Worm (Caenorhabditis elegans) whole organism, mixed stage, embryonic: Measurements from ENCODE around the gene H29C22.1.
A peak's percentile ranks its signal among the peaks of the same experiment; 100 is the strongest.

ENCODE experiments used
- M03D4.4 ChIP-seq: sonication (generic microtip); optimal IDR thresholded peaks from 2 replicates; lab custom pipeline; 2017; ENCODE audit warnings: mild to moderate bottlenecking, missing genetic modification characterization, missing compliant biosample characterization
- bed-3 ChIP-seq: fragments of 200-800 bp; sonication (Bioruptor generic); optimal IDR thresholded peaks from 3 replicates; lab custom pipeline; 2018; ENCODE audit warnings: mild to moderate bottlenecking, missing genetic modification characterization, moderate library complexity, missing compliant biosample characterization
- blmp-1 ChIP-seq: fragments of 150-350 bp; optimal IDR thresholded peaks from 2 replicates; lab custom pipeline; 2014; ENCODE audit warnings: missing biosample characterization, missing genetic modification characterization
- ceh-39 ChIP-seq: fragments of 150-350 bp; optimal IDR thresholded peaks from 2 replicates; lab custom pipeline; 2014; ENCODE audit warnings: missing biosample characterization, missing genetic modification characterization
- ceh-43 ChIP-seq: fragments of 200-800 bp; sonication (Bioruptor generic); optimal IDR thresholded peaks from 2 replicates; lab custom pipeline; 2018; ENCODE audit warnings: mild to moderate bottlenecking, missing genetic modification characterization, moderate library complexity, missing compliant biosample characterization
- ceh-83 ChIP-seq: fragments of 200-800 bp; sonication (Bioruptor generic); optimal IDR thresholded peaks from 2 replicates; lab custom pipeline; 2018; ENCODE audit warnings: mild to moderate bottlenecking, missing genetic modification characterization, missing compliant biosample characterization
- ces-1 ChIP-seq: fragments of 150-350 bp; optimal IDR thresholded peaks from 2 replicates; lab custom pipeline; 2014; ENCODE audit warnings: missing biosample characterization, missing genetic modification reagents, missing genetic modification characterization
- cnd-1 ChIP-seq: fragments of 200-800 bp; sonication (Bioruptor generic); optimal IDR thresholded peaks from 2 replicates; lab custom pipeline; 2018; ENCODE audit warnings: mild to moderate bottlenecking, missing genetic modification characterization, missing compliant biosample characterization
- drap-1 ChIP-seq: fragments of 200-800 bp; sonication (Bioruptor generic); optimal IDR thresholded peaks from 3 replicates; lab custom pipeline; 2018; ENCODE audit warnings: mild to moderate bottlenecking, missing genetic modification characterization, missing compliant biosample characterization
- elt-1 ChIP-seq: sonication (generic microtip); optimal IDR thresholded peaks from 2 replicates; lab custom pipeline; 2017; ENCODE audit warnings: missing genetic modification characterization, mild to moderate bottlenecking, missing compliant biosample characterization, antibody characterized with exemption, moderate library complexity, borderline replicate concordance; ENCODE audit not compliant: insufficient read depth
- elt-3 ChIP-seq: fragments of 150-350 bp; optimal IDR thresholded peaks from 2 replicates; lab custom pipeline; 2014; ENCODE audit warnings: missing biosample characterization, missing genetic modification characterization
- flh-1 ChIP-seq: fragments of 200-800 bp; sonication (Bioruptor generic); optimal IDR thresholded peaks from 2 replicates; lab custom pipeline; 2018; ENCODE audit warnings: mild to moderate bottlenecking, missing genetic modification characterization, moderate library complexity, missing compliant biosample characterization
- ham-2 ChIP-seq: fragments of 200-800 bp; sonication (Bioruptor generic); optimal IDR thresholded peaks from 2 replicates; lab custom pipeline; 2018; ENCODE audit warnings: mild to moderate bottlenecking, missing genetic modification characterization, missing compliant biosample characterization
- hlh-1 ChIP-seq: fragments of 150-350 bp; optimal IDR thresholded peaks from 2 replicates; lab custom pipeline; 2014; ENCODE audit warnings: missing biosample characterization, missing genetic modification reagents, missing genetic modification characterization
- lin-13 ChIP-seq: fragments of 150-350 bp; optimal IDR thresholded peaks from 2 replicates; lab custom pipeline; 2014; ENCODE audit warnings: missing biosample characterization, missing genetic modification characterization
- lin-32 ChIP-seq: fragments of 200-800 bp; sonication (Bioruptor generic); optimal IDR thresholded peaks from 2 replicates; lab custom pipeline; 2018; ENCODE audit warnings: mild to moderate bottlenecking, missing genetic modification characterization, missing compliant biosample characterization
- lsy-2 ChIP-seq: fragments of 150-350 bp; optimal IDR thresholded peaks from 2 replicates; lab custom pipeline; 2014; ENCODE audit warnings: missing biosample characterization, missing genetic modification characterization
- mab-5 ChIP-seq: fragments of 150-350 bp; optimal IDR thresholded peaks from 2 replicates; lab custom pipeline; 2014; ENCODE audit warnings: missing biosample characterization, missing genetic modification characterization
- mep-1 ChIP-seq: fragments of 150-350 bp; optimal IDR thresholded peaks from 2 replicates; lab custom pipeline; 2017; ENCODE audit warnings: missing biosample characterization, missing genetic modification reagents, missing genetic modification characterization, inconsistent platforms
- mls-2 ChIP-seq: sonication (generic microtip); optimal IDR thresholded peaks from 2 replicates; lab custom pipeline; 2016; ENCODE audit warnings: mild to moderate bottlenecking, missing genetic modification characterization, moderate library complexity, missing compliant biosample characterization
- nhr-12 ChIP-seq: fragments of 150-350 bp; optimal IDR thresholded peaks from 2 replicates; lab custom pipeline; 2014; ENCODE audit warnings: missing biosample characterization, missing genetic modification characterization
- nhr-237 ChIP-seq: fragments of 150-350 bp; optimal IDR thresholded peaks from 2 replicates; lab custom pipeline; 2014; ENCODE audit warnings: missing biosample characterization, missing genetic modification characterization
- nhr-76 ChIP-seq: sonication (generic microtip); optimal IDR thresholded peaks from 2 replicates; lab custom pipeline; 2017; ENCODE audit warnings: missing biosample characterization, missing genetic modification characterization
- pha-4 ChIP-seq: fragments of 150-350 bp; optimal IDR thresholded peaks from 2 replicates; lab custom pipeline; 2018; ENCODE audit warnings: missing biosample characterization, missing genetic modification reagents, missing genetic modification characterization
- sem-2 ChIP-seq: fragments of 200-800 bp; sonication (Bioruptor generic); optimal IDR thresholded peaks from 2 replicates; lab custom pipeline; 2018; ENCODE audit warnings: mild to moderate bottlenecking, missing genetic modification characterization, missing compliant biosample characterization
- snpc-4 ChIP-seq: fragments of 150-350 bp; optimal IDR thresholded peaks from 2 replicates; lab custom pipeline; 2014; ENCODE audit warnings: missing biosample characterization, missing genetic modification characterization
- sptf-1 ChIP-seq: sonication (generic microtip); optimal IDR thresholded peaks from 2 replicates; lab custom pipeline; 2017; ENCODE audit warnings: mild to moderate bottlenecking, missing genetic modification characterization, moderate library complexity, missing compliant biosample characterization
- tbx-8 ChIP-seq: fragments of 200-800 bp; sonication (Bioruptor generic); optimal IDR thresholded peaks from 2 replicates; lab custom pipeline; 2018; ENCODE audit warnings: mild to moderate bottlenecking, missing genetic modification characterization, moderate library complexity, missing compliant biosample characterization
- unc-120 ChIP-seq: sonication (generic microtip); optimal IDR thresholded peaks from 2 replicates; lab custom pipeline; 2017; ENCODE audit warnings: missing genetic modification characterization, missing compliant biosample characterization; ENCODE audit not compliant: poor library complexity, severe bottlenecking
- unc-39 ChIP-seq: fragments of 150-350 bp; optimal IDR thresholded peaks from 2 replicates; lab custom pipeline; 2014; ENCODE audit warnings: missing biosample characterization, missing genetic modification characterization
- unc-62 ChIP-seq: fragments of 150-350 bp; optimal IDR thresholded peaks from 2 replicates; lab custom pipeline; 2014; ENCODE audit warnings: missing biosample characterization, missing genetic modification reagents, missing genetic modification characterization
- zip-8 ChIP-seq: fragments of 150-350 bp; optimal IDR thresholded peaks from 2 replicates; lab custom pipeline; 2014; ENCODE audit warnings: missing biosample characterization, missing genetic modification characterization
- ztf-11 ChIP-seq: fragments of 150-350 bp; optimal IDR thresholded peaks from 2 replicates; lab custom pipeline; 2014; ENCODE audit warnings: missing biosample characterization, missing genetic modification characterization

Gene H29C22.1

ce11 chrX:9296591-9296990, 14.5 kb downstream of the H29C22.1 start, which contains the start of gene gly-13:
gly-13 (minus strand) TSS chrX:9296622.
- peak; percentile 87 for TF ChIP-seq sptf-1
- TF ChIP-seq snpc-4 (tag; lab: Kevin White, UChicago), result no peak
- TF ChIP-seq cnd-1 (tag; lab: Kevin White, UChicago), result peak; percentile 33
- TF ChIP-seq sem-2 (GFP tag; lab: Kevin White, UChicago), result peak; percentile 48
- TF ChIP-seq ztf-11 (tag; lab: Kevin White, UChicago), result peak; percentile 15
- TF ChIP-seq ces-1, result peak; percentile 11
- TF ChIP-seq mep-1, result peak; percentile 56
- peak; percentile 26 for TF ChIP-seq bed-3 (GFP tag; lab: Kevin White, UChicago)
- TF ChIP-seq M03D4.4 (tag; lab: Kevin White, UChicago), result no peak
- TF ChIP-seq lin-32 (GFP tag; lab: Kevin White, UChicago), result peak; percentile 35
- TF ChIP-seq nhr-237 (tag; lab: Kevin White, UChicago), result no peak
- TF ChIP-seq pha-4, result peak; percentile 4
- peak; percentile 41 for TF ChIP-seq lsy-2 (tag; lab: Kevin White, UChicago)
- TF ChIP-seq nhr-12 (tag; lab: Kevin White, UChicago), result no peak
- peak; percentile 65 for TF ChIP-seq nhr-76
- TF ChIP-seq flh-1 (GFP tag; lab: Kevin White, UChicago), result peak; percentile 9
- no peak for TF ChIP-seq drap-1 (GFP tag; lab: Kevin White, UChicago)
- peak; percentile 19 for TF ChIP-seq ceh-83 (GFP tag; lab: Kevin White, UChicago)
- TF ChIP-seq ham-2 (GFP tag; lab: Kevin White, UChicago), result peak; percentile 27
- peak; percentile 72 for TF ChIP-seq mls-2 (tag; lab: Kevin White, UChicago)
- TF ChIP-seq hlh-1, result peak; percentile 29
- TF ChIP-seq ceh-43 (GFP tag; lab: Kevin White, UChicago), result peak; percentile 56
- peak; percentile 31 for TF ChIP-seq tbx-8 (GFP tag; lab: Kevin White, UChicago)
- peak; percentile 10 for TF ChIP-seq blmp-1 (tag; lab: Kevin White, UChicago)

ce11 chrX:9295471-9295870, 15.7 kb downstream of the H29C22.1 start:
- TF ChIP-seq bed-3 (GFP tag; lab: Kevin White, UChicago), result no peak
- TF ChIP-seq lin-13 (tag; lab: Kevin White, UChicago), result no peak
- no peak for TF ChIP-seq unc-62 (GFP tag; lab: Kevin White, UChicago)
- TF ChIP-seq mab-5 (tag; lab: Kevin White, UChicago), result no peak
- no peak for TF ChIP-seq unc-39 (tag; lab: Kevin White, UChicago)
- TF ChIP-seq lsy-2 (tag; lab: Kevin White, UChicago), result no peak
- TF ChIP-seq elt-3 (tag; lab: Kevin White, UChicago), result no peak
- TF ChIP-seq ztf-11 (tag; lab: Kevin White, UChicago), result no peak
- no peak for TF ChIP-seq ceh-39 (tag; lab: Kevin White, UChicago)
- no peak for TF ChIP-seq nhr-237 (tag; lab: Kevin White, UChicago)
- no peak for TF ChIP-seq mep-1
- TF ChIP-seq hlh-1, result no peak
- TF ChIP-seq ham-2 (GFP tag; lab: Kevin White, UChicago), result no peak
- no peak for TF ChIP-seq snpc-4 (tag; lab: Kevin White, UChicago)
- TF ChIP-seq zip-8, result no peak
- no peak for TF ChIP-seq pha-4
- no peak for TF ChIP-seq blmp-1 (tag; lab: Kevin White, UChicago)

- no peak for TF ChIP-seq bed-3 (GFP tag; lab: Kevin White, UChicago)
- TF ChIP-seq mep-1, result no peak
- TF ChIP-seq nhr-237 (tag; lab: Kevin White, UChicago), result no peak
- no peak for TF ChIP-seq lin-32 (GFP tag; lab: Kevin White, UChicago)
- TF ChIP-seq sptf-1, result no peak
- no peak for TF ChIP-seq lsy-2 (tag; lab: Kevin White, UChicago)
- TF ChIP-seq cnd-1 (tag; lab: Kevin White, UChicago), result no peak
- no peak for TF ChIP-seq zip-8
- TF ChIP-seq unc-39 (tag; lab: Kevin White, UChicago), result no peak
- TF ChIP-seq sem-2 (GFP tag; lab: Kevin White, UChicago), result no peak
- TF ChIP-seq M03D4.4 (tag; lab: Kevin White, UChicago), result no peak
- TF ChIP-seq elt-1, result no peak
- TF ChIP-seq drap-1 (GFP tag; lab: Kevin White, UChicago), result no peak
- TF ChIP-seq nhr-12 (tag; lab: Kevin White, UChicago), result no peak
- no peak for TF ChIP-seq ceh-43 (GFP tag; lab: Kevin White, UChicago)
- TF ChIP-seq mab-5 (tag; lab: Kevin White, UChicago), result no peak
- no peak for TF ChIP-seq pha-4
- TF ChIP-seq ztf-11 (tag; lab: Kevin White, UChicago), result no peak
- TF ChIP-seq hlh-1, result no peak
- TF ChIP-seq ham-2 (GFP tag; lab: Kevin White, UChicago), result no peak
These were observed 19.8 kb downstream of the H29C22.1 start, which contains the start of gene B0416.3 for ce11 chrX:9291345-9291744. B0416.3 (plus strand) TSS chrX:9291645.

- TF ChIP-seq unc-120 (tag; lab: Kevin White, UChicago) (no peak), ceh-83 (GFP tag; lab: Kevin White, UChicago) (no peak), M03D4.4 (tag; lab: Kevin White, UChicago) (no peak), sem-2 (GFP tag; lab: Kevin White, UChicago) (no peak), lsy-2 (tag; lab: Kevin White, UChicago) (no peak), bed-3 (GFP tag; lab: Kevin White, UChicago) (no peak), tbx-8 (GFP tag; lab: Kevin White, UChicago) (no peak), elt-3 (tag; lab: Kevin White, UChicago) (no peak), nhr-237 (tag; lab: Kevin White, UChicago) (no peak), mls-2 (tag; lab: Kevin White, UChicago) (no peak), flh-1 (GFP tag; lab: Kevin White, UChicago) (no peak)
These were observed 28.1 kb downstream of the H29C22.1 start, which contains the start of gene B0416.11 for ce11 chrX:9283026-9283425. B0416.11 (minus strand) TSS chrX:9283126.
